Worm (Caenorhabditis elegans) whole organism, late embryonic: Measurements from ENCODE around the gene T15H9.4.

Experiments
- ceh-19 ChIP-seq: fragments of 200-800 bp; sonication (Bioruptor generic); optimal IDR thresholded peaks from 2 replicates; lab custom pipeline; 2018; ENCODE audit warnings: mild to moderate bottlenecking, missing genetic modification characterization, missing compliant biosample characterization
- ceh-30 ChIP-seq: fragments of 150-350 bp; optimal IDR thresholded peaks from 2 replicates; lab custom pipeline; 2014; ENCODE audit warnings: missing biosample characterization, missing genetic modification characterization
- madf-2 ChIP-seq: sonication (generic microtip); optimal IDR thresholded peaks from 2 replicates; lab custom pipeline; 2017; ENCODE audit warnings: missing genetic modification characterization, missing compliant biosample characterization
- nhr-11 ChIP-seq: fragments of 150-350 bp; optimal IDR thresholded peaks from 2 replicates; lab custom pipeline; 2014; ENCODE audit warnings: missing biosample characterization, missing genetic modification characterization
- pha-2 ChIP-seq: sonication (generic microtip); optimal IDR thresholded peaks from 2 replicates; lab custom pipeline; 2017; ENCODE audit warnings: mild to moderate bottlenecking, missing genetic modification characterization, missing compliant biosample characterization
- ref-2 ChIP-seq: sonication (generic microtip); optimal IDR thresholded peaks from 2 replicates; lab custom pipeline; 2016; ENCODE audit warnings: missing genetic modification characterization, missing compliant biosample characterization
- sox-2 ChIP-seq: fragments of 200-800 bp; sonication (Bioruptor generic); IDR thresholded peaks from 2 replicates; pipeline ENCODE4 v1.3.6; 2022; ENCODE audit warnings: missing genetic modification reagents, missing genetic modification characterization, missing compliant biosample characterization

DNA sequence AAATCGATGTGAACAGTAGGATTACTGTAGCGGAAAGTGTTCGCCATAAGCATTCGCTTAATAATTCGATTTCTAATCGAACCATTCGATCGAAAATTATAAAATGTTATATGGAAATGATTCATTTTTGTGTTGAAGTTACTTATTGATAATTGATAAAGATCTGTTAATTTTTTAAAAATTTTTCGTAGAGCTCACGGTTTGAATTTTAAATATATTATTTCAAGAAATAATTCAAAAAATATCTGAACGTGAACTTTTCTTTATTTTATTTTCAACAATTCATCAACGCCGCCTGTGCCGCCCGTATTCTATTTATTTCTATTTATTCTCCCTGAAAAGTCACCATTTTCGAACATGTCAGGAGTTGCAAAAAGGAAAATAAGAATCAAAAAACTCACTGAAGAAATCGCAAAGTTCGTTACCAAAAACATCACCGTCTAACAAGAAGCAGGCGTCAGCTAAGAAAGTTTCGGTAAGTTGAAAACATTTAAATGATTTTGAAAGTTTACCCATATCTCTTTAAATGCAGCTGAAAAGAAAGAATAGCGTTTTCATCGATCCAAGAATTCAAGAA is at the start of gene T15H9.4, which contains the start of gene T15H9.5:
- TF ChIP-seq ref-2 (tag; lab: Kevin White, UChicago): no peak
- TF ChIP-seq sox-2 (GFP tag; lab: Robert Waterston, UW): no peak
- TF ChIP-seq ceh-30 (tag; lab: Kevin White, UChicago): no peak
- no peak for TF ChIP-seq madf-2 (tag; lab: Kevin White, UChicago)
- TF ChIP-seq pha-2 (tag; lab: Kevin White, UChicago): no peak
- no peak for TF ChIP-seq ceh-19 (GFP tag; lab: Kevin White, UChicago)
- TF ChIP-seq nhr-11 (tag; lab: Kevin White, UChicago): no peak
